Fruit fly (Drosophila melanogaster) whole organism, wandering third instar larva: ENCODE data around the gene Or63a.

ENCODE experiments used
- Sp1 ChIP-seq: fragments of 200-800 bp; sonication (Bioruptor generic); optimal IDR thresholded peaks from 3 replicates; lab custom pipeline; 2019; ENCODE audit warnings: missing biosample characterization, mild to moderate bottlenecking, missing genetic modification characterization, moderate library complexity
- sv ChIP-seq: fragments of 200-800 bp; sonication (Bioruptor generic); optimal IDR thresholded peaks from 3 replicates; lab custom pipeline; 2016; ENCODE audit warnings: missing biosample characterization, missing genetic modification characterization

Or63a gene

DNA sequence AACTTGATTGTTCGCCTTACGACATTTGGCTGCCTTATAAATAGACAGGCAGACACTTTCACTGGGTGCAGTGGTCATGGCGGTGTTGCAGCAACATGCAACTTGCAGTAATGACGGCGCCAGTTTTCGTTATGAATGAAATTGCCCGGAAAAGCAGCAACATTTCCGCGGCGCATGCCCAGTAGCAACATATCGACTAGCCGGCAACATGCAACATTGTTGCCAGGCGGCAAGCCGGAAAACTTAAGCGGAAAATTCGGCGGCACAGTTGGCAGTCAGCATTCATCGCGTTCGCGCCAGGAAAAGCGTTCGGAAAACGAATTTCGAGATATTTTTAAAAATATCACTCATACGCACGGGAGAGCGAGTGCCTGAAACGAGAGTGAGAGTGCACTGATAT is 40.1 kb downstream of the Or63a start, which contains the start of gene FMRFaR:
Gene FMRFaR (plus strand): TSS at position 272 of the 400 bp plus-strand sequence.
- TF ChIP-seq Sp1 (GFP tag; lab: Kevin White, UChicago) (no peak), sv (GFP tag; lab: Kevin White, UChicago) (no peak)
